Fruit fly (Drosophila melanogaster): Measurements from ENCODE around the gene pim.

DNA sequence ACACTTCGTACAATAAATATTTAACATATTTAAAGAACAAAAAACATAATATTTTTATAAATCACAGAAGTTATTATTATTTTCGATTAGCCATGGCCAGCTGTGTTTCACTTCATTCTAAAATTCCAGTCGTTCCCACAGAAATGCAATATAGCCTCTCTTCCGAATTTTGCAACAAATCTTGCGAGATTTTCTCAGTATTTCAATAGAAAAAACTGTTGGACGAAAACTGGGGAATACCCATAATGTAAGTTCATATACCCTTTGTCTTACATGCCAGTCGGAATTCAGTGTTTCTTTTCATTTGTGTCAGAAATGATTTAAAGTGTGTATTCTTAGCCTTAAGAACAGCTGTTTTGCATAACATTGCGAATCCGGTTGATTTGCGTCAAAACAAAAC lies 6.3 kb upstream of the pim start, which contains the start of the genes CtsL4 and ClpP:
- TF ChIP-seq Abd-B (GFP tag; optimal IDR thresholded peaks at IDR 0.05), result no peak
- no peak for TF ChIP-seq lola (GFP tag; optimal IDR thresholded peaks at IDR 0.05)
- no peak for TF ChIP-seq foxo (GFP tag; optimal IDR thresholded peaks at IDR 0.05)
- TF ChIP-seq Hr78 (GFP tag; optimal IDR thresholded peaks at IDR 0.05), result no peak

Measured in whole organism, wandering third instar larva.